Fruit fly (Drosophila melanogaster) whole organism, embryonic: ENCODE data around the gene CG33110.
A peak's percentile ranks its signal among the peaks of the same experiment; 100 is the strongest.

Experiments
- Abd-B ChIP-seq: fragments of 200-800 bp; sonication (Bioruptor generic); optimal IDR thresholded peaks from 2 replicates; lab custom pipeline; 2018; ENCODE audit warnings: missing biosample characterization, mild to moderate bottlenecking, missing genetic modification characterization, moderate library complexity
- Adf1 ChIP-seq: fragments of 200-800 bp; sonication (Bioruptor generic); IDR thresholded peaks from 2 replicates; pipeline ENCODE4 v1.3.6; 2022; ENCODE audit warnings: missing biosample characterization, missing genetic modification characterization
- CG11398 ChIP-seq: fragments of 200-800 bp; sonication (Bioruptor generic); optimal IDR thresholded peaks from 2 replicates; lab custom pipeline; 2016; ENCODE audit warnings: missing biosample characterization, missing genetic modification characterization
- CG11456 ChIP-seq: fragments of 200-800 bp; sonication (Bioruptor generic); IDR thresholded peaks from 3 replicates; pipeline ENCODE4 v1.3.6; 2022; ENCODE audit warnings: missing biosample characterization, missing genetic modification characterization
- CG11723 ChIP-seq: fragments of 200-800 bp; sonication (Bioruptor generic); optimal IDR thresholded peaks from 2 replicates; lab custom pipeline; 2017; ENCODE audit warnings: missing biosample characterization, mild to moderate bottlenecking, missing genetic modification characterization
- CG12391 ChIP-seq: fragments of 200-800 bp; sonication (Bioruptor generic); optimal IDR thresholded peaks from 3 replicates; lab custom pipeline; 2018; ENCODE audit warnings: missing biosample characterization, mild to moderate bottlenecking, missing genetic modification characterization, moderate library complexity
- CG12659 ChIP-seq: fragments of 200-800 bp; sonication (Bioruptor generic); optimal IDR thresholded peaks from 3 replicates; lab custom pipeline; 2017; ENCODE audit warnings: mild to moderate bottlenecking, missing biosample characterization, missing genetic modification reagents, missing genetic modification characterization
- CG14050 ChIP-seq: fragments of 200-800 bp; sonication (Bioruptor generic); IDR thresholded peaks from 3 replicates; pipeline ENCODE4 v1.3.6; 2022; ENCODE audit warnings: missing biosample characterization, missing genetic modification characterization
- CG14965 ChIP-seq: fragments of 200-800 bp; sonication (Bioruptor generic); optimal IDR thresholded peaks from 2 replicates; lab custom pipeline; 2016; ENCODE audit warnings: missing biosample characterization, missing genetic modification characterization, borderline replicate concordance
- CG1529 ChIP-seq: fragments of 200-800 bp; sonication (Bioruptor generic); optimal IDR thresholded peaks from 3 replicates; lab custom pipeline; 2018; ENCODE audit warnings: missing biosample characterization, missing genetic modification characterization
- CG15479 ChIP-seq: fragments of 200-800 bp; sonication (Bioruptor generic); optimal IDR thresholded peaks from 3 replicates; lab custom pipeline; 2019; ENCODE audit warnings: missing biosample characterization, mild to moderate bottlenecking, missing genetic modification characterization, moderate library complexity
- CG16815 ChIP-seq: fragments of 200-800 bp; sonication (Bioruptor generic); optimal IDR thresholded peaks from 3 replicates; lab custom pipeline; 2017; ENCODE audit warnings: missing biosample characterization, mild to moderate bottlenecking, missing genetic modification characterization
- CG17568 ChIP-seq: fragments of 200-800 bp; sonication (Bioruptor generic); optimal IDR thresholded peaks from 2 replicates; lab custom pipeline; 2018; ENCODE audit warnings: missing biosample characterization, mild to moderate bottlenecking, missing genetic modification characterization, moderate library complexity
- CG30403 ChIP-seq: fragments of 200-800 bp; sonication (Bioruptor generic); optimal IDR thresholded peaks from 3 replicates; lab custom pipeline; 2016; ENCODE audit warnings: missing biosample characterization, missing genetic modification characterization
- CG3163 ChIP-seq: fragments of 200-800 bp; sonication (Bioruptor generic); optimal IDR thresholded peaks from 3 replicates; lab custom pipeline; 2016; ENCODE audit warnings: missing biosample characterization, missing genetic modification characterization
- CG34422 ChIP-seq: fragments of 200-800 bp; sonication (Bioruptor generic); IDR thresholded peaks from 3 replicates; pipeline ENCODE4 v1.3.6; 2022; ENCODE audit warnings: missing biosample characterization, missing genetic modification characterization
- CG4282 ChIP-seq: fragments of 200-800 bp; sonication (Bioruptor generic); optimal IDR thresholded peaks from 2 replicates; lab custom pipeline; 2016; ENCODE audit warnings: missing biosample characterization, missing genetic modification characterization
- CG6765 ChIP-seq: fragments of 200-800 bp; sonication (Bioruptor generic); optimal IDR thresholded peaks from 3 replicates; lab custom pipeline; 2017; ENCODE audit warnings: missing biosample characterization, mild to moderate bottlenecking, missing genetic modification characterization
- CG6813 ChIP-seq: fragments of 200-800 bp; sonication (Bioruptor generic); optimal IDR thresholded peaks from 2 replicates; lab custom pipeline; 2017; ENCODE audit warnings: missing biosample characterization, missing genetic modification characterization, mild to moderate bottlenecking, moderate library complexity, missing genetic modification reagents
- CHES-1-like ChIP-seq: fragments of 200-800 bp; sonication (Bioruptor generic); optimal IDR thresholded peaks from 2 replicates; lab custom pipeline; 2016; ENCODE audit warnings: missing biosample characterization, missing genetic modification characterization
- Hand ChIP-seq: fragments of 200-800 bp; sonication (Bioruptor generic); optimal IDR thresholded peaks from 2 replicates; lab custom pipeline; 2017; ENCODE audit warnings: mild to moderate bottlenecking, missing biosample characterization, missing genetic modification reagents, missing genetic modification characterization
- Hr3 ChIP-seq: fragments of 200-800 bp; sonication (Bioruptor generic); optimal IDR thresholded peaks from 3 replicates; lab custom pipeline; 2016; ENCODE audit warnings: missing biosample characterization, missing genetic modification characterization
- Mrtf ChIP-seq: fragments of 200-800 bp; sonication (Bioruptor generic); IDR thresholded peaks from 3 replicates; pipeline ENCODE4 v1.3.6; 2022; ENCODE audit warnings: missing biosample characterization, missing genetic modification characterization
- NC2α ChIP-seq: fragments of 200-800 bp; sonication (Bioruptor generic); optimal IDR thresholded peaks from 2 replicates; lab custom pipeline; 2016; ENCODE audit warnings: missing biosample characterization, missing genetic modification characterization
- Neu2 ChIP-seq: fragments of 200-800 bp; sonication (Bioruptor generic); optimal IDR thresholded peaks from 3 replicates; lab custom pipeline; 2016; ENCODE audit warnings: missing biosample characterization, missing genetic modification characterization, borderline replicate concordance
- Nf-YA ChIP-seq: fragments of 200-800 bp; sonication (Bioruptor generic); IDR thresholded peaks from 2 replicates; pipeline ENCODE4 v1.3.6; 2022; ENCODE audit warnings: missing biosample characterization, missing genetic modification characterization
- Oaz ChIP-seq: fragments of 200-800 bp; sonication (Bioruptor generic); IDR thresholded peaks from 2 replicates; pipeline ENCODE4 v1.3.6; 2022; ENCODE audit warnings: missing biosample characterization, missing genetic modification characterization
- Opbp ChIP-seq: fragments of 200-800 bp; sonication (Bioruptor generic); IDR thresholded peaks from 3 replicates; pipeline ENCODE4 v1.3.6; 2022; ENCODE audit warnings: missing biosample characterization, missing genetic modification characterization; ENCODE audit not compliant: partially characterized antibody
- amos ChIP-seq: fragments of 200-800 bp; sonication (Bioruptor generic); IDR thresholded peaks from 2 replicates; pipeline ENCODE4 v1.3.6; 2022; ENCODE audit warnings: missing biosample characterization, missing genetic modification characterization; ENCODE audit not compliant: partially characterized antibody
- ap ChIP-seq: fragments of 200-800 bp; sonication (Bioruptor generic); IDR thresholded peaks from 2 replicates; pipeline ENCODE4 v1.3.6; 2022; ENCODE audit warnings: missing biosample characterization, missing genetic modification characterization
- btn ChIP-seq: fragments of 200-800 bp; sonication (Bioruptor generic); optimal IDR thresholded peaks from 2 replicates; lab custom pipeline; 2016; ENCODE audit warnings: missing biosample characterization, missing genetic modification characterization
- dan ChIP-seq: fragments of 200-800 bp; sonication (Bioruptor generic); IDR thresholded peaks from 2 replicates; pipeline ENCODE4 v1.3.6; 2022; ENCODE audit warnings: missing biosample characterization, missing genetic modification characterization
- ewg ChIP-seq: fragments of 200-800 bp; sonication (Bioruptor generic); optimal IDR thresholded peaks from 3 replicates; lab custom pipeline; 2017; ENCODE audit warnings: mild to moderate bottlenecking, missing biosample characterization, missing genetic modification reagents, missing genetic modification characterization
- fd102C ChIP-seq: fragments of 200-800 bp; sonication (Bioruptor generic); optimal IDR thresholded peaks from 2 replicates; lab custom pipeline; 2018; ENCODE audit warnings: missing biosample characterization, mild to moderate bottlenecking, missing genetic modification characterization, moderate library complexity
- fru ChIP-seq: fragments of >200 bp; optimal IDR thresholded peaks from 2 replicates; lab custom pipeline; 2017
- gem ChIP-seq: fragments of 200-800 bp; sonication (Bioruptor generic); optimal IDR thresholded peaks from 2 replicates; lab custom pipeline; 2019; ENCODE audit warnings: missing biosample characterization, mild to moderate bottlenecking, missing genetic modification characterization, moderate library complexity
- gsb ChIP-seq: fragments of 200-800 bp; sonication (Bioruptor generic); IDR thresholded peaks from 2 replicates; pipeline ENCODE4 v1.3.6; 2022; ENCODE audit warnings: missing biosample characterization, missing genetic modification characterization
- hbn ChIP-seq: fragments of 200-800 bp; sonication (Bioruptor generic); IDR thresholded peaks from 2 replicates; pipeline ENCODE4 v1.3.6; 2022; ENCODE audit warnings: missing biosample characterization, missing genetic modification characterization; ENCODE audit not compliant: partially characterized antibody
- kah ChIP-seq: fragments of 200-800 bp; sonication (Bioruptor generic); optimal IDR thresholded peaks from 2 replicates; lab custom pipeline; 2018; ENCODE audit warnings: missing biosample characterization, mild to moderate bottlenecking, missing genetic modification characterization
- lov ChIP-seq, 2 experiments: fragments of 200-800 bp in 1 of 2; fragments of >200 bp in 1 of 2; sonication (Bioruptor generic) in 1 of 2; IDR thresholded peaks in 1 of 2; optimal IDR thresholded peaks in 1 of 2; 2 replicates in 1 of 2; 3 replicates in 1 of 2; pipeline versions ENCODE4 v1.3.6 to Lab custom; 2017 to 2022; ENCODE audit warnings: missing biosample characterization in 1 of 2, missing genetic modification characterization in 1 of 2
- luna ChIP-seq: fragments of 200-800 bp; sonication (Bioruptor generic); optimal IDR thresholded peaks from 2 replicates; lab custom pipeline; 2016; ENCODE audit warnings: missing biosample characterization, missing genetic modification characterization
- nom ChIP-seq: fragments of 200-800 bp; sonication (Bioruptor generic); optimal IDR thresholded peaks from 2 replicates; lab custom pipeline; 2017; ENCODE audit warnings: missing biosample characterization, missing genetic modification characterization, mild to moderate bottlenecking, moderate library complexity, missing genetic modification reagents
- psq ChIP-seq: fragments of 200-800 bp; sonication (Bioruptor generic); optimal IDR thresholded peaks from 2 replicates; lab custom pipeline; 2017; ENCODE audit warnings: missing biosample characterization, missing genetic modification characterization
- pzg ChIP-seq: fragments of 200-800 bp; sonication (Bioruptor generic); optimal IDR thresholded peaks from 3 replicates; lab custom pipeline; 2018; ENCODE audit warnings: missing biosample characterization, mild to moderate bottlenecking, missing genetic modification characterization, moderate library complexity
- repo ChIP-seq: fragments of 200-800 bp; sonication (Bioruptor generic); optimal IDR thresholded peaks from 2 replicates; lab custom pipeline; 2016; ENCODE audit warnings: missing biosample characterization, missing genetic modification characterization
- schlank ChIP-seq: fragments of 200-800 bp; sonication (Bioruptor generic); optimal IDR thresholded peaks from 2 replicates; lab custom pipeline; 2018; ENCODE audit warnings: missing biosample characterization, mild to moderate bottlenecking, missing genetic modification characterization
- slbo ChIP-seq: fragments of 200-800 bp; sonication (Bioruptor generic); IDR thresholded peaks from 2 replicates; pipeline ENCODE4 v1.3.6; 2022; ENCODE audit warnings: missing biosample characterization, missing genetic modification characterization
- so ChIP-seq: fragments of 200-800 bp; sonication (Bioruptor generic); IDR thresholded peaks from 3 replicates; pipeline ENCODE4 v1.3.6; 2022; ENCODE audit warnings: missing biosample characterization, missing genetic modification characterization
- tap ChIP-seq: fragments of 200-800 bp; optimal IDR thresholded peaks from 3 replicates; lab custom pipeline; 2019; ENCODE audit warnings: missing biosample characterization, mild to moderate bottlenecking, missing genetic modification characterization, moderate library complexity
- ttk ChIP-seq: fragments of 200-800 bp; sonication (Bioruptor generic); IDR thresholded peaks from 2 replicates; pipeline ENCODE4 v2.1.2; 2022; ENCODE audit warnings: missing biosample characterization, missing genetic modification characterization
- zen ChIP-seq: fragments of 200-800 bp; sonication (Bioruptor generic); optimal IDR thresholded peaks from 3 replicates; lab custom pipeline; 2018; ENCODE audit warnings: missing biosample characterization, mild to moderate bottlenecking, missing genetic modification characterization, moderate library complexity

The CG33110 gene

dm6 chr3R:22584582-22584981, 14.6 kb downstream of the CG33110 start, which contains the start of the genes CG33107 and CG6937 (continued):
- TF ChIP-seq so (no peak), Adf1 (GFP tag; lab: Robert Waterston, UW) (no peak), CG14050 (GFP tag; lab: Robert Waterston, UW) (no peak), CG11723 (GFP tag; lab: Kevin White, UChicago) (no peak), fd102C (GFP tag; lab: Kevin White, UChicago) (no peak), CG4282 (GFP tag; lab: Kevin White, UChicago) (no peak), hbn (GFP tag; lab: Robert Waterston, UW) (no peak), kah (GFP tag; lab: Kevin White, UChicago) (no peak), Hand (no peak), luna (GFP tag; lab: Kevin White, UChicago) (no peak), CG11456 (GFP tag; lab: Robert Waterston, UW) (no peak), Abd-B (GFP tag; lab: Kevin White, UChicago) (no peak), tap (no peak), CG12659 (GFP tag; lab: Kevin White, UChicago) (peak; percentile 46), CG1529 (GFP tag; lab: Kevin White, UChicago) (no peak), Hr3 (no peak), gsb (no peak), ttk (GFP tag; lab: Robert Waterston, UW) (no peak), CG6813 (GFP tag; lab: Kevin White, UChicago) (no peak), dan (no peak), repo (no peak), schlank (no peak), btn (no peak), CHES-1-like (GFP tag; lab: Kevin White, UChicago) (no peak), CG17568 (GFP tag; lab: Kevin White, UChicago) (no peak), ap (GFP tag; lab: Robert Waterston, UW) (no peak), lov (optimal IDR thresholded peaks at IDR 0.05; lab: Kevin White, UChicago) (no peak), lov (GFP tag; IDR thresholded peaks at IDR 0.05; lab: Robert Waterston, UW) (no peak), Oaz (GFP tag; lab: Robert Waterston, UW) (no peak), CG30403 (GFP tag; lab: Kevin White, UChicago) (no peak), CG15479 (GFP tag; lab: Kevin White, UChicago) (no peak), gem (tag; lab: Kevin White, UChicago) (no peak), amos (peak; percentile 30; the same call in 1 of the 2 replicates), CG14965 (GFP tag; lab: Kevin White, UChicago) (no peak), CG11398 (GFP tag; lab: Kevin White, UChicago) (no peak), nom (GFP tag; lab: Kevin White, UChicago) (no peak), fru (no peak), CG16815 (GFP tag; lab: Kevin White, UChicago) (no peak), Nf-YA (GFP tag; lab: Robert Waterston, UW) (no peak), pzg (GFP tag; lab: Kevin White, UChicago) (peak; percentile 76), Neu2 (GFP tag; lab: Kevin White, UChicago) (no peak), CG12391 (no peak), Opbp (0 out of 3 replicates have a peak, but pooled peaks have one; percentile 48), slbo (GFP tag; lab: Robert Waterston, UW) (no peak), ewg (GFP tag; lab: Kevin White, UChicago) (no peak), CG34422 (GFP tag; lab: Robert Waterston, UW) (no peak; the same call in 2 of the 3 replicates), zen (tag; lab: Kevin White, UChicago) (no peak), NC2α (GFP tag; lab: Kevin White, UChicago) (no peak), psq (GFP tag; lab: Kevin White, UChicago) (no peak), CG3163 (GFP tag; lab: Kevin White, UChicago) (no peak), CG6765 (GFP tag; lab: Kevin White, UChicago) (no peak), Mrtf (GFP tag; lab: Robert Waterston, UW) (no peak)
